Worm (Caenorhabditis elegans) whole organism, dauer: ENCODE results near the gene ctsa-3.1.

Experiments
- unc-62 ChIP-seq: sonication (generic microtip); optimal IDR thresholded peaks from 2 replicates; lab custom pipeline; 2017; ENCODE audit warnings: missing biosample characterization, missing genetic modification reagents, missing genetic modification characterization

ctsa-3.1 gene

DNA sequence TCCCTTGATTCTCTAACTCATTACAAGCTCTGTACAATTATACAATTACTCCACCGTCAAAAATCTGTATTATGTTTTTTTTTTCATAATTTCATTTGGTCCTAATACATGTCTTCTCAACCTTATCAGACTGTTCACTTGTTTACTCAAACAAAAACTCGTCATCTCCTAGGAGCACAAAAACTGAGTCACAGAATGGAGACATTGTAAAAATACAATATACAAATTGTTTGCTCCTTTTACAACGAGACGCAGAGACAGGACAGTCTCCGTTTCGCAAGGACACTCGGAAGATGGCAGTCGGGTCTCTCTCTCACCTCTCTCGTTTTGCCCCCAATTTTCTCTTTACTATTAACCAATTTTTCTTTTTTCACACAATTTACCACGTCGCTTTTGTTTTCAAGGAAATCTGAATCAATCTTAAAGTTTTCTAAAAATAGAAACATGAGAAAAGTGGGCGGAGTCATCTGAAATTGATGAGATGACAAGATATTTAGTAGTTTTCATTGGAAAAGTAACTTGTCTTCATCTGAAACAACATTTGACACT lies 23.0 kb downstream of the ctsa-3.1 start, which contains the start of gene F32A5.8:
Gene F32A5.8, plus strand, starts transcription at position 499 of the 549 bp plus-strand sequence.
- no peak for TF ChIP-seq unc-62

ce11 chrII:7261854-7262253 lies 29.2 kb downstream of the ctsa-3.1 start, which contains the start of gene C30G12.4:
Gene C30G12.4, plus strand, starts transcription at chrII:7262154.
- TF ChIP-seq unc-62, result no peak

DNA sequence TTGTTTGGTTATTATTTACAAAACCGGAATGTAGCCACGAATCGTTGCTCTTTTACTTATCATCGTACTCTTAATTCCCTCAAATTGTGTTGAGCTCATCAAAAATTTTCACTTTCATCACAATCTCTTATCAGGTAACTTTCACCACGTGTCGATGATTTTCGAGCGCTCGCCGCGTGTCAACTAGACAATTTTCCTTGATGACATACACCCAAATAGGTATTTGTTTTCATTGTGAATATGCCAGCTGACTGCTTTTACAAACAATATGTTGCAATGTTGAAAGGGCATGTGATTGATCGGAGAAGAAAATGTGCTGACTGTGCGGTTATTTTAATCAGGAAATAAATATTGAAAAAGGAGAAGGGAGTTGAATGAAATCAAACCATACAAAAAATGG lies 32.0 kb downstream of the ctsa-3.1 start:
- no peak for TF ChIP-seq unc-62

DNA sequence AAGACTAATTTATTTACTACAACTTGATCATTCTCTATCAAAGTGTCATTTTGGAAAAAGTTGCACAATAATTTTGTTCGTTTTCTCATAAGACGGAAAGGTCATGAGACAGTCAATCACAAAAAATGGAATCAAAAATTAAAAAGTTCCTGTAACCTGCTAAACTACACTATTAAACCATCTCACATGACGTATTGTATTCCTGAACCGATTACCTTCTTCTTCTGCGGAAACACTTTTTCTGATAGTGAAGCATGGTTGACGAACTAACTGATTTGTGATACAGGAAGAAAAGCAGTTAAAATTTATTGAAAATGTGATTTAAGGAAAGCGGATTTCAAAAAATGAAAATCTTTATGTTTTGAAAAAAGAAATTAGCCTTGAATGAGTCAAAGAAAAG lies 37.1 kb downstream of the ctsa-3.1 start:
- no peak for TF ChIP-seq unc-62

ce11 chrII:7272513-7272912 lies 39.9 kb downstream of the ctsa-3.1 start:
- no peak for TF ChIP-seq unc-62

DNA sequence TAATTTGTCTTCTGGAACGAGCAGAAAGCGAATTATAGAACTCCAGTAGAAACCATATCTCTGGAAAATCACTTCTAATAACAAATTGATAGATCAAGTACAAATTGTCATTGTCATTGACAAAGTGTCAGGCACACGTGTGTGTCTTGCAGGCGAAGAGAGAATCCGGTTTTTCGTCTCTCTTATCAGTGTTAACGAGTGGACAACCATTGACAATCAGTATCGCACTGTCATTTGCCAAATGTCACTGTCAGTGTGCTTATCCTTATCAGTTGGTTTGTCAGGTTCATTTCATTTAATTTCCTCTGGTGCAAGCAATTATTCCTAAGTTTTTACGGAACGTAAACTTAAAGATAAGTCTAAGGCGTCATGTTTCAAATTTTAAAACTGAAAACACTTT lies 40.9 kb downstream of the ctsa-3.1 start:
- no peak for TF ChIP-seq unc-62

ce11 chrII:7277257-7277656 lies 44.6 kb downstream of the ctsa-3.1 start:
- TF ChIP-seq unc-62, result no peak

DNA sequence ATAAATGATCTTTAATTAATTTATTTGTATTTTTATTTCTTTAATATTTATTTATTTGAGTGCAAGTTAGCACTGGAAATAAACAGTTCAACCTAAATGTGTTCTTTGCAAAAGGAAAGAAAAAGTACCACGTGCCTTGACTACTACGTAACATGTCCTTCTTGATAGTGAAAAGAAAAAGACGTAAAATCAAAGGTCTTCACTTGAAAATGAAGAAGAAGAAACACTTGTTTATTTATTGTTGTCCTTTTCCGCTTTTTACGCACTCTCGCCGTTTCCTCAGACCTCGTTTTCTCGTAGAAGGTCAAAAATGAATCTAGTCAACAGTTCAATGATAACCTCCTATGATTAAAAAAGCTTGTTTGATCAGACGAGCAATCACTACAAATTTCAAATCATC lies 45.3 kb downstream of the ctsa-3.1 start:
- no peak for TF ChIP-seq unc-62

DNA sequence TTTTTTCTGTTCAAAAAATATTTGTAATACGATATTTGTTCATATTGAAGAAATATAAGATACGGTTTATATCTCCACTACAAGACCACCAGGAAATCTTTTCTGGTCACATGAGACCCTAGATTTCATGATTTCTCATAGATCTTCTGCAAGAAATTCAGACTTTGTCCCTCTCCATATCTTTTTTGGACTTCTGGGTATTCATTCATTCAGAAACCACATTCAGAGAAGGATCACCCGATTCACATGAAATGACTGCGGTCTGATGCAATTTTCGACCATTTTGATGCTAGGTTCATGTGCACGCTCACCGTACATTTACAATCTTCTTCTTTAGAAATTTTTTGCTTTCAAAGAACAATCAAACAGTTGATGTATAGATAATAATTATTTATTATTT lies 47.2 kb downstream of the ctsa-3.1 start:
- no peak for TF ChIP-seq unc-62

DNA sequence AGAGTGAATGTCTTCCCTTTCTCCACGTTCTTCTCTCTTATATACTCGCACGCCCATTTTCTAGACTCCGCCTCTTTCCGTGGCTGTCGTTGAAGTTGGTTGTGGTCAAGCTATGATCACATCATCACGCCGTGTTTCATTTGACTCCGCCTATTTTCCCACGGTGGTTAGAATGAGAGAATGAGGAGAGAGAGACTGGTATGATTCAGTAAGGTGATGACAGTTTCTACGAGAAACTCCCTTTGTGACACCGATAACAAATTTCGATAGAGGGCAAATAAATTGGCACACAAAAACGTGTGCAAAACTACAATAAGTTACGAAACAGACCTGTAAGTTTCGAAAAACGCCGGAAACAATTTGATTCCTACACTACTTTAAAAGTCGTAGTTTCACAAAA lies 47.9 kb downstream of the ctsa-3.1 start:
- no peak for TF ChIP-seq unc-62

DNA sequence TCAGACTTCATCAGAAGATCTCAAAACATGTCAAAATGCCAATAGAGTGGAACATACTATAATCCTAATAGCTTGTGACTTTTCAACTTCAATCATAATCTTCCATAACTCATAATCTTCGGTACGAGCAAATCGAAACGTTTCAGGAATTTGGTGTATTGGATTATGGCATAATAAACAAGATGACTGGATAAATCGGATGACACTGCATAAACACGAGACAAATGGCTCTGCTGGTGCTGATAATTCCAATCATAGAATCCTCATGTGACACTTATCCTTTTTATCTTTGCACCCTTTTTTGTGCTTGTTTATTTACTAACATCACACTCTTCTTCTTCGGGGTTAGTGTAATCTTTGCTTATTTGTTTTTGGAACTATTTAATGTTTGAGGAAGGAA lies 50.4 kb downstream of the ctsa-3.1 start:
- no peak for TF ChIP-seq unc-62
